Worm (Caenorhabditis elegans) whole organism, young adult: ENCODE results near the gene sec-24.1.

Experiments used
- F33H1.4 ChIP-seq: fragments of 200-800 bp; sonication (Bioruptor generic); IDR thresholded peaks from 2 replicates; pipeline ENCODE4 v1.3.6; 2022; ENCODE audit warnings: missing genetic modification reagents, missing genetic modification characterization, missing compliant biosample characterization
- F52B5.7 ChIP-seq: sonication (generic microtip); optimal IDR thresholded peaks from 2 replicates; lab custom pipeline; 2016; ENCODE audit warnings: mild to moderate bottlenecking, missing genetic modification characterization, missing compliant biosample characterization
- F57C9.4 ChIP-seq: sonication (generic microtip); optimal IDR thresholded peaks from 2 replicates; lab custom pipeline; 2017; ENCODE audit warnings: mild to moderate bottlenecking, missing genetic modification characterization, missing compliant biosample characterization
- K12H6.12 ChIP-seq: fragments of 200-800 bp; sonication (Bioruptor generic); optimal IDR thresholded peaks from 2 replicates; lab custom pipeline; 2018; ENCODE audit warnings: mild to moderate bottlenecking, missing genetic modification characterization, missing compliant biosample characterization
- Y53G8AR.9 ChIP-seq: fragments of 200-800 bp; sonication (Bioruptor generic); conservative IDR thresholded peaks from 2 replicates; pipeline ENCODE4 v1.3.6; 2022; ENCODE audit warnings: missing genetic modification reagents, missing genetic modification characterization, missing compliant biosample characterization
- athp-1 ChIP-seq: sonication (generic microtip); optimal IDR thresholded peaks from 2 replicates; lab custom pipeline; 2017; ENCODE audit warnings: mild to moderate bottlenecking, missing genetic modification characterization, missing compliant biosample characterization
- attf-3 ChIP-seq: fragments of 200-800 bp; sonication (Bioruptor generic); conservative IDR thresholded peaks from 2 replicates; pipeline ENCODE4 v1.3.6; 2022; ENCODE audit warnings: missing genetic modification reagents, missing genetic modification characterization, missing compliant biosample characterization
- attf-5 ChIP-seq: fragments of 200-800 bp; sonication (Bioruptor generic); optimal IDR thresholded peaks from 2 replicates; lab custom pipeline; 2018; ENCODE audit warnings: mild to moderate bottlenecking, missing genetic modification characterization, missing compliant biosample characterization
- bed-1 ChIP-seq: fragments of 200-800 bp; sonication (Bioruptor generic); IDR thresholded peaks from 2 replicates; pipeline ENCODE4 v1.3.6; 2022; ENCODE audit warnings: missing genetic modification reagents, missing genetic modification characterization, missing compliant biosample characterization
- bed-2 ChIP-seq: fragments of 200-800 bp; sonication (Bioruptor generic); IDR thresholded peaks from 2 replicates; pipeline ENCODE4 v1.3.6; 2022; ENCODE audit warnings: missing genetic modification reagents, missing genetic modification characterization, missing compliant biosample characterization
- cebp-1 ChIP-seq, 2 experiments: fragments of 200-800 bp in 1 of 2; sonication (Bioruptor generic) in 1 of 2; sonication (generic microtip) in 1 of 2; IDR thresholded peaks in 1 of 2; optimal IDR thresholded peaks in 1 of 2; 2 replicates each; pipeline versions ENCODE4 v1.3.6 to Lab custom; 2017 to 2022; ENCODE audit warnings: missing compliant biosample characterization in 2 of 2, missing genetic modification characterization in 2 of 2, mild to moderate bottlenecking in 1 of 2, missing genetic modification reagents in 1 of 2, moderate library complexity in 1 of 2
- ceh-100 ChIP-seq: fragments of 200-800 bp; sonication (Bioruptor generic); IDR thresholded peaks from 2 replicates; pipeline ENCODE4 v1.3.6; 2022; ENCODE audit warnings: missing genetic modification reagents, missing genetic modification characterization, missing compliant biosample characterization
- ceh-27 ChIP-seq: fragments of 200-800 bp; sonication (Bioruptor generic); optimal IDR thresholded peaks from 2 replicates; lab custom pipeline; 2018; ENCODE audit warnings: mild to moderate bottlenecking, missing genetic modification characterization, moderate library complexity, missing compliant biosample characterization
- ceh-91 ChIP-seq: fragments of 200-800 bp; sonication (Bioruptor generic); IDR thresholded peaks from 2 replicates; pipeline ENCODE4 v1.3.6; 2022; ENCODE audit warnings: missing genetic modification reagents, missing genetic modification characterization, missing compliant biosample characterization
- dox-1 ChIP-seq: fragments of 200-800 bp; sonication (Bioruptor generic); IDR thresholded peaks from 2 replicates; pipeline ENCODE4 v1.3.6; 2022; ENCODE audit warnings: missing genetic modification reagents, missing genetic modification characterization, missing compliant biosample characterization
- dpl-1 ChIP-seq: fragments of 150-350 bp; optimal IDR thresholded peaks from 2 replicates; lab custom pipeline; 2014; ENCODE audit warnings: missing biosample characterization, missing genetic modification reagents, missing genetic modification characterization
- efl-1 ChIP-seq: fragments of 150-350 bp; optimal IDR thresholded peaks from 2 replicates; lab custom pipeline; 2014; ENCODE audit warnings: missing biosample characterization, missing genetic modification reagents, missing genetic modification characterization
- egrh-3 ChIP-seq: fragments of 200-800 bp; sonication (Bioruptor generic); IDR thresholded peaks from 2 replicates; pipeline ENCODE4 v1.3.6; 2022; ENCODE audit warnings: missing genetic modification reagents, missing genetic modification characterization, missing compliant biosample characterization
- hlh-12 ChIP-seq: sonication (generic microtip); optimal IDR thresholded peaks from 2 replicates; lab custom pipeline; 2016; ENCODE audit warnings: missing genetic modification characterization, missing compliant biosample characterization
- hmg-1.2 ChIP-seq: fragments of 200-800 bp; sonication (Bioruptor generic); IDR thresholded peaks from 2 replicates; pipeline ENCODE4 v1.3.6; 2022; ENCODE audit warnings: missing genetic modification reagents, missing genetic modification characterization, missing compliant biosample characterization
- hmg-20 ChIP-seq: fragments of 200-800 bp; sonication (Bioruptor generic); IDR thresholded peaks from 2 replicates; pipeline ENCODE4 v1.3.6; 2022; ENCODE audit warnings: missing genetic modification reagents, missing genetic modification characterization, missing compliant biosample characterization
- hrde-1 ChIP-seq: sonication (generic microtip); optimal IDR thresholded peaks from 2 replicates; lab custom pipeline; 2016; ENCODE audit warnings: missing genetic modification characterization, mild to moderate bottlenecking, missing compliant biosample characterization, moderate library complexity, missing genotype, missing genetic modification reagents, borderline replicate concordance
- hsf-1 ChIP-seq: fragments of 200-800 bp; sonication (Bioruptor generic); IDR thresholded peaks from 2 replicates; pipeline ENCODE4 v1.3.6; 2022; ENCODE audit warnings: missing genetic modification reagents, missing genetic modification characterization, missing compliant biosample characterization
- let-526 ChIP-seq: fragments of 200-800 bp; sonication (Bioruptor generic); IDR thresholded peaks from 2 replicates; pipeline ENCODE4 v1.3.6; 2022; ENCODE audit warnings: missing genetic modification reagents, missing genetic modification characterization, missing compliant biosample characterization
- lin-26 ChIP-seq: fragments of 200-800 bp; sonication (Bioruptor generic); IDR thresholded peaks from 2 replicates; pipeline ENCODE4 v1.3.6; 2022; ENCODE audit warnings: missing genetic modification reagents, missing genetic modification characterization, missing compliant biosample characterization
- lin-35 ChIP-seq, 3 experiments: fragments of 150-350 bp in 2 of 3; sonication (generic microtip) in 1 of 3; optimal IDR thresholded peaks; 2 replicates each; lab custom pipeline; 2014 to 2018; ENCODE audit warnings: missing biosample characterization in 3 of 3, missing genetic modification characterization in 3 of 3, missing genetic modification reagents in 3 of 3
- lin-40 ChIP-seq: sonication (generic microtip); optimal IDR thresholded peaks from 2 replicates; lab custom pipeline; 2016; ENCODE audit warnings: missing genetic modification characterization, mild to moderate bottlenecking, missing compliant biosample characterization, missing genotype, missing genetic modification reagents
- lin-54 ChIP-seq: fragments of 200-800 bp; sonication (Bioruptor generic); optimal IDR thresholded peaks from 2 replicates; lab custom pipeline; 2018; ENCODE audit warnings: mild to moderate bottlenecking, missing genetic modification characterization, missing compliant biosample characterization
- lir-1 ChIP-seq: fragments of 200-800 bp; sonication (Bioruptor generic); conservative IDR thresholded peaks from 2 replicates; pipeline ENCODE4 v1.3.6; 2022; ENCODE audit warnings: missing genetic modification reagents, missing genetic modification characterization, missing compliant biosample characterization
- madf-10 ChIP-seq: sonication (generic microtip); optimal IDR thresholded peaks from 2 replicates; lab custom pipeline; 2016; ENCODE audit warnings: mild to moderate bottlenecking, missing genetic modification characterization, missing compliant biosample characterization
- madf-6 ChIP-seq: fragments of 200-800 bp; sonication (Bioruptor generic); IDR thresholded peaks from 2 replicates; pipeline ENCODE4 v1.3.6; 2022; ENCODE audit warnings: missing genetic modification reagents, missing genetic modification characterization, missing compliant biosample characterization
- mcd-1 ChIP-seq: fragments of 200-800 bp; sonication (Bioruptor generic); IDR thresholded peaks from 2 replicates; pipeline ENCODE4 v1.3.6; 2022; ENCODE audit warnings: missing genetic modification reagents, missing genetic modification characterization, missing compliant biosample characterization
- mxl-1 ChIP-seq: sonication (generic microtip); optimal IDR thresholded peaks from 2 replicates; lab custom pipeline; 2016; ENCODE audit warnings: missing genetic modification characterization, missing compliant biosample characterization
- nfyb-1 ChIP-seq: fragments of 200-800 bp; sonication (Bioruptor generic); IDR thresholded peaks from 2 replicates; pipeline ENCODE4 v1.3.6; 2022; ENCODE audit warnings: missing genetic modification reagents, missing genetic modification characterization, missing compliant biosample characterization
- nhr-27 ChIP-seq: fragments of 200-800 bp; sonication (Bioruptor generic); optimal IDR thresholded peaks from 2 replicates; lab custom pipeline; 2018; ENCODE audit warnings: mild to moderate bottlenecking, missing genetic modification characterization, moderate library complexity, missing compliant biosample characterization
- nhr-80 ChIP-seq: sonication (generic microtip); optimal IDR thresholded peaks from 2 replicates; lab custom pipeline; 2016; ENCODE audit warnings: missing genetic modification characterization, missing compliant biosample characterization
- pbrm-1 ChIP-seq: fragments of 200-800 bp; sonication (Bioruptor generic); IDR thresholded peaks from 2 replicates; pipeline ENCODE4 v1.3.6; 2022; ENCODE audit warnings: missing genetic modification reagents, missing genetic modification characterization, missing compliant biosample characterization
- rcor-1 ChIP-seq: fragments of 200-800 bp; sonication (Bioruptor generic); IDR thresholded peaks from 2 replicates; pipeline ENCODE4 v1.3.6; 2022; ENCODE audit warnings: missing genetic modification reagents, missing genetic modification characterization, missing compliant biosample characterization
- rec-8 ChIP-seq, 2 experiments: sonication (generic microtip); optimal IDR thresholded peaks; 2 replicates each; lab custom pipeline; 2016; ENCODE audit warnings: mild to moderate bottlenecking in 2 of 2, missing genetic modification characterization in 2 of 2, missing genetic modification reagents in 2 of 2, missing genotype in 2 of 2, missing biosample characterization in 1 of 2, missing compliant biosample characterization in 1 of 2, moderate library complexity in 1 of 2
- snpc-4 ChIP-seq, 5 experiments: fragments of 150-350 bp in 1 of 5; sonication (generic microtip) in 4 of 5; optimal IDR thresholded peaks; 2 replicates each; lab custom pipeline; 2014 to 2018; ENCODE audit warnings: missing genetic modification characterization in 5 of 5, missing biosample characterization in 3 of 5, antibody characterized with exemption in 2 of 5, mild to moderate bottlenecking in 2 of 5, missing compliant biosample characterization in 2 of 5, missing genotype in 2 of 5, moderate library complexity in 2 of 5, missing genetic modification reagents in 1 of 5
- zfh-2 ChIP-seq: fragments of 200-800 bp; sonication (Bioruptor generic); conservative IDR thresholded peaks from 2 replicates; pipeline ENCODE4 v1.3.6; 2022; ENCODE audit warnings: missing genetic modification reagents, missing genetic modification characterization, missing compliant biosample characterization
- zim-3 ChIP-seq: sonication (generic microtip); optimal IDR thresholded peaks from 2 replicates; lab custom pipeline; 2017; ENCODE audit warnings: mild to moderate bottlenecking, missing genetic modification characterization, moderate library complexity, missing compliant biosample characterization
- ztf-18 ChIP-seq: sonication (generic microtip); optimal IDR thresholded peaks from 2 replicates; lab custom pipeline; 2016; ENCODE audit warnings: missing genotype, mild to moderate bottlenecking, missing genetic modification characterization, missing compliant biosample characterization
- ztf-26 ChIP-seq: sonication (generic microtip); optimal IDR thresholded peaks from 2 replicates; lab custom pipeline; 2017; ENCODE audit warnings: missing genetic modification characterization, missing compliant biosample characterization
- ztf-28 ChIP-seq: fragments of 200-800 bp; sonication (Bioruptor generic); IDR thresholded peaks from 2 replicates; pipeline ENCODE4 v1.3.6; 2022; ENCODE audit warnings: missing genetic modification reagents, missing genetic modification characterization, missing compliant biosample characterization

Gene sec-24.1

ce11 chrIV:11524241-11524692, 41.7 kb downstream of the sec-24.1 start, which contains the start of gene mep-1:
Gene mep-1, plus strand, starts transcription at chrIV:11524642.
- TF ChIP-seq F52B5.7 (tag; lab: Kevin White, UChicago) (peak; percentile 41), ztf-18 (tag; lab: Kevin White, UChicago) (no peak), bed-1 (GFP tag; lab: Robert Waterston, UW) (no peak), lin-40 (tag; lab: Kevin White, UChicago) (peak; percentile 14), hmg-20 (no peak), egrh-3 (GFP tag; lab: Robert Waterston, UW) (peak; percentile 92), hsf-1 (GFP tag; lab: Robert Waterston, UW) (peak; percentile 20; the same call in 1 of the 2 replicates), efl-1 (GFP tag; lab: Kevin White, UChicago) (no peak), ceh-27 (GFP tag; lab: Kevin White, UChicago) (peak; percentile 76), cebp-1 (GFP tag; IDR thresholded peaks at IDR 0.05; lab: Robert Waterston, UW) (peak; percentile 30; the same call in 1 of the 2 replicates), cebp-1 (tag; optimal IDR thresholded peaks at IDR 0.05; lab: Kevin White, UChicago) (peak; percentile 51), mxl-1 (peak; percentile 1), attf-5 (peak; percentile 62), bed-2 (GFP tag; lab: Robert Waterston, UW) (no peak), lin-35 (GFP tag; optimal IDR thresholded peaks at IDR 0.05; lab: Kevin White, UChicago) (peak in 1 of 3 experiments; percentile 5), pbrm-1 (GFP tag; lab: Robert Waterston, UW) (peak; percentile 19; the same call in 1 of the 2 replicates), attf-3 (GFP tag; lab: Robert Waterston, UW) (peak; percentile 60), ceh-100 (GFP tag; lab: Robert Waterston, UW) (0 out of 2 replicates have a peak, but pooled peaks have one; percentile 23), madf-10 (tag; lab: Kevin White, UChicago) (peak; percentile 68), let-526 (GFP tag; lab: Robert Waterston, UW) (no peak), K12H6.12 (peak; percentile 50), lin-26 (GFP tag; lab: Robert Waterston, UW) (peak; percentile 58), rec-8 (tag; optimal IDR thresholded peaks at IDR 0.05; lab: Kevin White, UChicago) (no peak), Y53G8AR.9 (GFP tag; lab: Robert Waterston, UW) (no peak), rcor-1 (0 out of 2 replicates have a peak, but pooled peaks have one; percentile 23), hrde-1 (tag; lab: Kevin White, UChicago) (peak; percentile 11), F57C9.4 (tag; lab: Kevin White, UChicago) (no peak), ztf-26 (tag; lab: Kevin White, UChicago) (no peak), madf-6 (GFP tag; lab: Robert Waterston, UW) (peak; percentile 39), lir-1 (GFP tag; lab: Robert Waterston, UW) (0 out of 2 replicates have a peak, but pooled peaks have one; percentile 54), nhr-27 (tag; lab: Kevin White, UChicago) (no peak), dox-1 (peak; percentile 13; the same call in 1 of the 2 replicates), zim-3 (tag; lab: Kevin White, UChicago) (peak; percentile 50), nhr-80 (tag; lab: Kevin White, UChicago) (peak; percentile 38), F33H1.4 (peak; percentile 35), athp-1 (tag; lab: Kevin White, UChicago) (peak; percentile 8), dpl-1 (GFP tag; lab: Kevin White, UChicago) (peak; percentile 1), ztf-28 (peak; percentile 50; the same call in 1 of the 2 replicates), zfh-2 (GFP tag; lab: Robert Waterston, UW) (peak; percentile 98), lin-54 (GFP tag; lab: Kevin White, UChicago) (peak; percentile 44), nfyb-1 (GFP tag; lab: Robert Waterston, UW) (peak; percentile 63; the same call in 1 of the 2 replicates), hmg-1.2 (GFP tag; lab: Robert Waterston, UW) (peak; percentile 92), mcd-1 (peak; percentile 63), snpc-4 (GFP tag; optimal IDR thresholded peaks at IDR 0.05; lab: Kevin White, UChicago) (no peak), snpc-4 (tag; optimal IDR thresholded peaks at IDR 0.05; lab: Kevin White, UChicago) (peak in 2 of 4 experiments; percentile 59 to 61), hlh-12 (no peak), ceh-91 (GFP tag; lab: Robert Waterston, UW) (0 out of 2 replicates have a peak, but pooled peaks have one; percentile 30)
